Worm (Caenorhabditis elegans): ENCODE results near the gene best-14.

best-14 gene

DNA sequence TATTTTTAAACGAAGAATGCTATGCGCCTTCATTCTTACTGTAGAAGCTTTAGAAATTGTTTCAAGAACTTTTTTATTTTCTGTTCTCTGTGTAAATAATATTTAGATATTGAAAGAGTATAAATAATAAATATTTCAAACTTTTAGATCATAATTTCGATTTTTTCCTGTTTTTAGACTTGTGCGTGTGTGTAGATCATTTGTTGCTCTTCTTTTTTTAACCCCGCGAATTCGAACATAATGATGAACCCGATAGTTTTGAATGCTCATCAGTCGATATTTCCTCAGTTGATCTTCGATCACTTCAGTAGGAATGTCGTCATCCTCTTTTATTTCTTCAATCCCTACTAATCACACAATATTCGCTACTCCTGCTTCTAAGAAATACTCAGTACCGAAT, 39.5 kb downstream of the best-14 start, which contains the start of gene T21C9.13:
T21C9.13 (plus strand) TSS at position 33 of the 400 bp plus-strand sequence.
- TF ChIP-seq Y116A8C.19 (tag; optimal IDR thresholded peaks at IDR 0.05; ENCODE audit: borderline replicate concordance) (no peak), unc-98 (GFP tag; IDR thresholded peaks at IDR 0.05) (no peak), mep-1 (tag; optimal IDR thresholded peaks at IDR 0.05) (no peak), egl-13 (tag; optimal IDR thresholded peaks at IDR 0.05) (no peak), nhr-90 (tag; optimal IDR thresholded peaks at IDR 0.05; ENCODE audit: poor library complexity) (no peak), unc-30 (tag; optimal IDR thresholded peaks at IDR 0.05) (no peak), lin-35 (GFP tag; optimal IDR thresholded peaks at IDR 0.05) (no peak), zag-1 (tag; optimal IDR thresholded peaks at IDR 0.05) (no peak), pag-3 (tag; optimal IDR thresholded peaks at IDR 0.05; ENCODE audit: borderline replicate concordance, insufficient read depth) (no peak), ceh-63 (GFP tag; optimal IDR thresholded peaks at IDR 0.05) (no peak), irx-1 (tag; optimal IDR thresholded peaks at IDR 0.05) (no peak)

DNA sequence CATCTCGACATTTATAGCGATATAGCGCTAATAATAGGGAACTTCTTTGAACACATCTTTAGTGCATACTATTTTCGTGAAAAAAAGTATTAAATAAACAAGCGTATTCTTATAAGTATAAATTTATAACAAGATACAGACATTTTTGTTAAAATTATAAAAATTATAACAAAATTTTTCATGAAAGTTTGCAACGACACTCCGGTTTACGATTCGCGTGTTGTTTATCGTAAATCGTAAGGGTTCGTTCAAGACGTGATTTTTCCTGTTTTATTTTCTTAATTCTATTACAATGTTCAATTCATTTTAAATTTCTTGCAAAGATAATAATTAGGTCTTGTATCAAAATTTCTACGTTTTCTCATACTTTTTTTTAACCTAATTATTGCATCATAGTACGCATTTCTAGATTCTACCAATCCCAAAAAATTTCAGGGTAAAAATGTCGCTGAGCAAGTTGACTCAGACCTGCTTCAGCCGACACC, 40.9 kb downstream of the best-14 start, which contains the start of gene scpl-4:
scpl-4 (plus strand) TSS at position 435 of the 485 bp plus-strand sequence.
- TF ChIP-seq nhr-19 (GFP tag; conservative IDR thresholded peaks at IDR 0.05) (no peak), nhr-90 (tag; optimal IDR thresholded peaks at IDR 0.05; ENCODE audit: poor library complexity) (no peak), ztf-11 (tag; optimal IDR thresholded peaks at IDR 0.05) (no peak), dpl-1 (GFP tag; optimal IDR thresholded peaks at IDR 0.05) (peak in 1 of 3 experiments; percentile 30), blmp-1 (tag; optimal IDR thresholded peaks at IDR 0.05) (peak; percentile 12), efl-1 (optimal IDR thresholded peaks at IDR 0.05) (peak in 1 of 2 experiments; percentile 1), efl-1 (GFP tag; optimal IDR thresholded peaks at IDR 0.05 in 1 of 2) (no peak), lin-35 (GFP tag; optimal IDR thresholded peaks at IDR 0.05) (peak in 1 of 2 experiments; percentile 26)

ce11 chrV:10602051-10602937, 44.5 kb downstream of the best-14 start, which contains the start of gene H27A22.1:
Gene H27A22.1, plus strand, starts transcription at chrV:10602555.
- peak; percentile 98 for TF ChIP-seq blmp-1 (tag; optimal IDR thresholded peaks at IDR 0.05)
- TF ChIP-seq lin-13 (GFP tag; optimal IDR thresholded peaks at IDR 0.05): no peak
- TF ChIP-seq nhr-85 (tag): peak; percentile 62
